Worm (Caenorhabditis elegans) whole organism, young adult: ENCODE data around the gene stim-1.

Experiments used
- B0035.1 ChIP-seq: sonication (generic microtip); optimal IDR thresholded peaks from 2 replicates; lab custom pipeline; 2016; ENCODE audit warnings: missing genetic modification characterization, mild to moderate bottlenecking, missing compliant biosample characterization, missing genotype, missing genetic modification reagents
- B0261.1 ChIP-seq: sonication (generic microtip); optimal IDR thresholded peaks from 2 replicates; lab custom pipeline; 2016; ENCODE audit warnings: mild to moderate bottlenecking, missing genetic modification characterization, moderate library complexity, missing compliant biosample characterization
- C17E4.6 ChIP-seq: fragments of 200-800 bp; sonication (Bioruptor generic); IDR thresholded peaks from 2 replicates; pipeline ENCODE4 v1.3.6; 2022; ENCODE audit warnings: missing genetic modification reagents, missing genetic modification characterization, missing compliant biosample characterization
- F10E7.11 ChIP-seq: sonication (generic microtip); optimal IDR thresholded peaks from 2 replicates; lab custom pipeline; 2017; ENCODE audit warnings: mild to moderate bottlenecking, missing genetic modification characterization, moderate library complexity, missing compliant biosample characterization
- F33H1.4 ChIP-seq: fragments of 200-800 bp; sonication (Bioruptor generic); IDR thresholded peaks from 2 replicates; pipeline ENCODE4 v1.3.6; 2022; ENCODE audit warnings: missing genetic modification reagents, missing genetic modification characterization, missing compliant biosample characterization
- F55B11.4 ChIP-seq: sonication (generic microtip); optimal IDR thresholded peaks from 2 replicates; lab custom pipeline; 2016; ENCODE audit warnings: missing compliant biosample characterization, missing genetic modification characterization, borderline replicate concordance; ENCODE audit not compliant: insufficient read depth
- F57A8.1 ChIP-seq: fragments of 200-800 bp; sonication (Bioruptor generic); optimal IDR thresholded peaks from 2 replicates; lab custom pipeline; 2018; ENCODE audit warnings: mild to moderate bottlenecking, missing genetic modification characterization, moderate library complexity, missing compliant biosample characterization
- K12H6.12 ChIP-seq: fragments of 200-800 bp; sonication (Bioruptor generic); optimal IDR thresholded peaks from 2 replicates; lab custom pipeline; 2018; ENCODE audit warnings: mild to moderate bottlenecking, missing genetic modification characterization, missing compliant biosample characterization
- Y95B8A.8 ChIP-seq: fragments of 200-800 bp; sonication (Bioruptor generic); IDR thresholded peaks from 2 replicates; pipeline ENCODE4 v1.3.6; 2022; ENCODE audit warnings: missing genetic modification reagents, missing genetic modification characterization, missing compliant biosample characterization
- aptf-3 ChIP-seq: fragments of 200-800 bp; sonication (Bioruptor generic); IDR thresholded peaks from 2 replicates; pipeline ENCODE4 v1.3.6; 2022; ENCODE audit warnings: missing genetic modification characterization, missing compliant biosample characterization
- athp-1 ChIP-seq: sonication (generic microtip); optimal IDR thresholded peaks from 2 replicates; lab custom pipeline; 2017; ENCODE audit warnings: mild to moderate bottlenecking, missing genetic modification characterization, missing compliant biosample characterization
- attf-3 ChIP-seq: fragments of 200-800 bp; sonication (Bioruptor generic); conservative IDR thresholded peaks from 2 replicates; pipeline ENCODE4 v1.3.6; 2022; ENCODE audit warnings: missing genetic modification reagents, missing genetic modification characterization, missing compliant biosample characterization
- attf-6 ChIP-seq: fragments of 200-800 bp; sonication (Bioruptor generic); IDR thresholded peaks from 2 replicates; pipeline ENCODE4 v1.3.6; 2022; ENCODE audit warnings: missing genetic modification reagents, missing genetic modification characterization, missing compliant biosample characterization
- bed-1 ChIP-seq: fragments of 200-800 bp; sonication (Bioruptor generic); IDR thresholded peaks from 2 replicates; pipeline ENCODE4 v1.3.6; 2022; ENCODE audit warnings: missing genetic modification reagents, missing genetic modification characterization, missing compliant biosample characterization
- ceh-40 ChIP-seq: fragments of 200-800 bp; sonication (Bioruptor generic); IDR thresholded peaks from 2 replicates; pipeline ENCODE4 v1.3.6; 2022; ENCODE audit warnings: missing genetic modification characterization, missing compliant biosample characterization
- ceh-79 ChIP-seq: sonication (generic microtip); optimal IDR thresholded peaks from 2 replicates; lab custom pipeline; 2017; ENCODE audit warnings: mild to moderate bottlenecking, missing genetic modification characterization, missing compliant biosample characterization
- efl-1 ChIP-seq: fragments of 150-350 bp; optimal IDR thresholded peaks from 2 replicates; lab custom pipeline; 2014; ENCODE audit warnings: missing biosample characterization, missing genetic modification reagents, missing genetic modification characterization
- egrh-3 ChIP-seq: fragments of 200-800 bp; sonication (Bioruptor generic); IDR thresholded peaks from 2 replicates; pipeline ENCODE4 v1.3.6; 2022; ENCODE audit warnings: missing genetic modification reagents, missing genetic modification characterization, missing compliant biosample characterization
- him-1 ChIP-seq: sonication (generic microtip); optimal IDR thresholded peaks from 2 replicates; lab custom pipeline; 2016; ENCODE audit warnings: missing genotype, missing genetic modification reagents, missing genetic modification characterization, missing compliant biosample characterization
- hmg-20 ChIP-seq: fragments of 200-800 bp; sonication (Bioruptor generic); IDR thresholded peaks from 2 replicates; pipeline ENCODE4 v1.3.6; 2022; ENCODE audit warnings: missing genetic modification reagents, missing genetic modification characterization, missing compliant biosample characterization
- lag-1 ChIP-seq: fragments of 200-800 bp; sonication (Bioruptor generic); IDR thresholded peaks from 2 replicates; pipeline ENCODE4 v1.3.6; 2022; ENCODE audit warnings: missing genetic modification reagents, missing genetic modification characterization, missing compliant biosample characterization
- lsy-27 ChIP-seq: sonication (generic microtip); optimal IDR thresholded peaks from 2 replicates; lab custom pipeline; 2017; ENCODE audit warnings: missing genetic modification characterization, mild to moderate bottlenecking, missing compliant biosample characterization, antibody characterized with exemption, missing genotype, borderline replicate concordance; ENCODE audit not compliant: insufficient read depth
- mxl-1 ChIP-seq: sonication (generic microtip); optimal IDR thresholded peaks from 2 replicates; lab custom pipeline; 2016; ENCODE audit warnings: missing genetic modification characterization, missing compliant biosample characterization
- nhr-179 ChIP-seq: sonication (generic microtip); optimal IDR thresholded peaks from 2 replicates; lab custom pipeline; 2016; ENCODE audit warnings: mild to moderate bottlenecking, missing genetic modification characterization, missing compliant biosample characterization
- nhr-80 ChIP-seq: sonication (generic microtip); optimal IDR thresholded peaks from 2 replicates; lab custom pipeline; 2016; ENCODE audit warnings: missing genetic modification characterization, missing compliant biosample characterization
- nhr-90 ChIP-seq: sonication (generic microtip); optimal IDR thresholded peaks from 2 replicates; lab custom pipeline; 2016; ENCODE audit warnings: missing genotype, mild to moderate bottlenecking, missing genetic modification characterization, missing compliant biosample characterization
- pbrm-1 ChIP-seq: fragments of 200-800 bp; sonication (Bioruptor generic); IDR thresholded peaks from 2 replicates; pipeline ENCODE4 v1.3.6; 2022; ENCODE audit warnings: missing genetic modification reagents, missing genetic modification characterization, missing compliant biosample characterization
- rpc-1 ChIP-seq, 2 experiments: fragments of 150-350 bp in 1 of 2; sonication (generic microtip) in 1 of 2; optimal IDR thresholded peaks; 2 replicates each; lab custom pipeline; 2014 to 2018; ENCODE audit warnings: missing biosample characterization in 1 of 2, missing genetic modification characterization in 1 of 2, missing genetic modification reagents in 1 of 2, missing genotype in 1 of 2
- sdz-38 ChIP-seq: sonication (generic microtip); optimal IDR thresholded peaks from 2 replicates; lab custom pipeline; 2016; ENCODE audit warnings: missing genotype, missing genetic modification characterization, missing compliant biosample characterization
- snpc-1.3 ChIP-seq: sonication (generic microtip); optimal IDR thresholded peaks from 2 replicates; lab custom pipeline; 2017; ENCODE audit warnings: missing genetic modification characterization, mild to moderate bottlenecking, missing compliant biosample characterization, antibody characterized with exemption, moderate library complexity, missing genotype, missing genetic modification reagents; ENCODE audit not compliant: insufficient read depth
- sptf-2 ChIP-seq: fragments of 200-800 bp; sonication (Bioruptor generic); optimal IDR thresholded peaks from 2 replicates; lab custom pipeline; 2018; ENCODE audit warnings: mild to moderate bottlenecking, missing genetic modification characterization, missing compliant biosample characterization
- tbx-9 ChIP-seq: sonication (generic microtip); optimal IDR thresholded peaks from 2 replicates; lab custom pipeline; 2016; ENCODE audit warnings: borderline replicate concordance, missing genetic modification characterization, inconsistent platforms, missing compliant biosample characterization
- xnd-1 ChIP-seq: sonication (generic microtip); optimal IDR thresholded peaks from 2 replicates; lab custom pipeline; 2016; ENCODE audit warnings: missing genotype, missing genetic modification reagents, missing genetic modification characterization, missing compliant biosample characterization
- ztf-3 ChIP-seq: fragments of 200-800 bp; sonication (Bioruptor generic); optimal IDR thresholded peaks from 2 replicates; lab custom pipeline; 2018; ENCODE audit warnings: mild to moderate bottlenecking, missing genetic modification characterization, missing compliant biosample characterization
- ztf-6 ChIP-seq: fragments of 200-800 bp; sonication (Bioruptor generic); IDR thresholded peaks from 2 replicates; pipeline ENCODE4 v1.3.6; 2022; ENCODE audit warnings: missing genetic modification reagents, missing genetic modification characterization, missing compliant biosample characterization

stim-1 gene

DNA sequence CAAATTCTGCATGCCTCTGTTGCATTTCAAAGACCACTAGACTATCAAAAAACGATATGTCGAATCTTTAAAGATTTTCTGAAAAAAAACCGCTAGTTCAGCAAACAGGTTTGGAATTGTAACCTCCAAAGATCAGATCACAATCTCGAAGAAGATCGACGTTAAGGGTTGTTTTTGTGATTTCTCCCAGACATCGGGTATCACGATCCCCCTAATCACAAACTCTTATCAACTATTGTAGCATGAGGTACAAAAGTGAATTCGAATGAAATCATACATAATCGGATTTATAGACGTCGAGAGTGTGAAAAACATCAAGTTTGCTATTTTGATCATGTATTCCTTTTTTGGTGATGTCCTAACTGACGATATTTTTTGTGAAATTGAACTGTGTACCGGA, 17.7 kb downstream of the stim-1 start:
- TF ChIP-seq hmg-20 (GFP tag; lab: Robert Waterston, UW) = no peak
- no peak for TF ChIP-seq F57A8.1
- TF ChIP-seq xnd-1 (tag; lab: Kevin White, UChicago) = no peak
- TF ChIP-seq K12H6.12 (tag; lab: Kevin White, UChicago) = no peak
- no peak for TF ChIP-seq aptf-3
- no peak for TF ChIP-seq lsy-27 (tag; lab: Kevin White, UChicago)
- TF ChIP-seq ceh-40 (GFP tag; lab: Robert Waterston, UW) = no peak
- TF ChIP-seq egrh-3 (GFP tag; lab: Robert Waterston, UW) = no peak
- TF ChIP-seq attf-6 (GFP tag; lab: Robert Waterston, UW) = no peak
- TF ChIP-seq F33H1.4 (GFP tag; lab: Robert Waterston, UW) = no peak
- TF ChIP-seq nhr-80 (tag; lab: Kevin White, UChicago) = no peak

DNA sequence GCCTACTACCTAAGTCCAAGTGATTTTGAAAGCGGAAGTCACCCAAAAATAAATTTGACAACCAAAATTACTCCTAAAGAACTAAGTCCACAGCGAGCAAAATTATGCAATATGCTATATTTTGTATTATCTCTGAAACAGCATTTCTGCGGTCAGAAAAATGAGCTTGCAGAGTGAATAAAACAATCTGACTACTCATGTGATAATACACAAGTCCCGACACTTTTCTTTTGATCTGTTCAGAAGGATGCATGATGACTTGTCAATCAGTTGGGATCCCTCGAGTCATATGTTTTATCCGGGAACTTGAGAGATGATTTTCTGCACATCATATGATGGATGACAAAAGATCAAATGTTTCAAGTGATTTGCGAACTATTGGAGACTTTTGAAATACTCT, 33.5 kb downstream of the stim-1 start:
- TF ChIP-seq attf-6 (GFP tag; lab: Robert Waterston, UW) = no peak
- TF ChIP-seq pbrm-1 (GFP tag; lab: Robert Waterston, UW) = no peak
- no peak for TF ChIP-seq C17E4.6
- no peak for TF ChIP-seq mxl-1 (tag; lab: Kevin White, UChicago)
- TF ChIP-seq nhr-179 (tag; lab: Kevin White, UChicago) = no peak
- no peak for TF ChIP-seq ceh-79 (tag; lab: Kevin White, UChicago)
- no peak for TF ChIP-seq bed-1 (GFP tag; lab: Robert Waterston, UW)
- TF ChIP-seq Y95B8A.8 (GFP tag; lab: Robert Waterston, UW) = no peak
- no peak for TF ChIP-seq ztf-6 (GFP tag; lab: Robert Waterston, UW)
- TF ChIP-seq sptf-2 (GFP tag; lab: Kevin White, UChicago) = no peak
- no peak for TF ChIP-seq K12H6.12 (tag; lab: Kevin White, UChicago)
- TF ChIP-seq efl-1 (GFP tag; lab: Kevin White, UChicago) = no peak
- no peak for TF ChIP-seq B0035.1 (tag; lab: Kevin White, UChicago)
- no peak for TF ChIP-seq ztf-3
- no peak for TF ChIP-seq nhr-90
- TF ChIP-seq, all 124 proteins: peak for 0

- TF ChIP-seq lag-1 (GFP tag; lab: Robert Waterston, UW) = no peak
Measured at ce11 chrIII:382470-382869, 36.1 kb downstream of the stim-1 start, which contains the start of gene K10F12.7. Gene K10F12.7, minus strand, starts transcription at chrIII:382570.

ce11 chrIII:381198-381597, 37.4 kb downstream of the stim-1 start, which contains the start of gene gsto-3:
Gene gsto-3, minus strand, starts transcription at chrIII:381298.
- TF ChIP-seq attf-3 (GFP tag; lab: Robert Waterston, UW) (no peak), snpc-1.3 (no peak), tbx-9 (tag; lab: Kevin White, UChicago) (no peak), rpc-1 (optimal IDR thresholded peaks at IDR 0.05; lab: Kevin White, UChicago) (no peak), rpc-1 (tag; optimal IDR thresholded peaks at IDR 0.05; lab: Kevin White, UChicago) (no peak), athp-1 (tag; lab: Kevin White, UChicago) (no peak), B0261.1 (no peak), F10E7.11 (tag; lab: Kevin White, UChicago) (no peak), pbrm-1 (GFP tag; lab: Robert Waterston, UW) (no peak), sdz-38 (tag; lab: Kevin White, UChicago) (no peak), him-1 (tag; lab: Kevin White, UChicago) (no peak), F55B11.4 (tag; lab: Kevin White, UChicago) (no peak)
- TF ChIP-seq, all 124 proteins: peak for 0
